Fruit fly (Drosophila melanogaster) whole organism, embryonic: ENCODE data around the gene CG5265.

ENCODE experiments used
- CG10431 ChIP-seq: fragments of 200-800 bp; sonication (Bioruptor generic); optimal IDR thresholded peaks from 3 replicates; lab custom pipeline; 2018; ENCODE audit warnings: missing biosample characterization, mild to moderate bottlenecking, missing genetic modification characterization
- CG10959 ChIP-seq: fragments of 200-800 bp; sonication (Bioruptor generic); IDR thresholded peaks from 2 replicates; pipeline ENCODE4 v1.3.6; 2022; ENCODE audit warnings: missing biosample characterization, missing genetic modification characterization
- CG11247 ChIP-seq: fragments of 200-800 bp; sonication (Bioruptor generic); IDR thresholded peaks from 2 replicates; pipeline ENCODE4 v1.3.6; 2022; ENCODE audit warnings: missing biosample characterization, missing genetic modification characterization
- CG12391 ChIP-seq: fragments of 200-800 bp; sonication (Bioruptor generic); optimal IDR thresholded peaks from 3 replicates; lab custom pipeline; 2018; ENCODE audit warnings: missing biosample characterization, mild to moderate bottlenecking, missing genetic modification characterization, moderate library complexity
- CG14014 ChIP-seq: fragments of 200-800 bp; sonication (Bioruptor generic); IDR thresholded peaks from 2 replicates; pipeline ENCODE4 v1.3.6; 2022; ENCODE audit warnings: missing biosample characterization, missing genetic modification characterization
- CG14050 ChIP-seq: fragments of 200-800 bp; sonication (Bioruptor generic); IDR thresholded peaks from 3 replicates; pipeline ENCODE4 v1.3.6; 2022; ENCODE audit warnings: missing biosample characterization, missing genetic modification characterization
- CG14860 ChIP-seq: fragments of 200-800 bp; sonication (Bioruptor generic); IDR thresholded peaks from 3 replicates; pipeline ENCODE4 v1.3.6; 2022; ENCODE audit warnings: missing biosample characterization, missing genetic modification characterization; ENCODE audit not compliant: partially characterized antibody
- CG16779 ChIP-seq: fragments of 200-800 bp; sonication (Bioruptor generic); IDR thresholded peaks from 2 replicates; pipeline ENCODE4 v1.3.6; 2022; ENCODE audit warnings: missing biosample characterization, missing genetic modification characterization
- CG16863 ChIP-seq: fragments of 200-800 bp; sonication (Bioruptor generic); optimal IDR thresholded peaks from 3 replicates; lab custom pipeline; 2016; ENCODE audit warnings: missing biosample characterization, missing genetic modification characterization
- CG2678 ChIP-seq: fragments of 200-800 bp; sonication (Bioruptor generic); optimal IDR thresholded peaks from 3 replicates; lab custom pipeline; 2019; ENCODE audit warnings: missing biosample characterization, mild to moderate bottlenecking, missing genetic modification characterization, moderate library complexity
- CG30431 ChIP-seq: fragments of 200-800 bp; sonication (Bioruptor generic); optimal IDR thresholded peaks from 2 replicates; lab custom pipeline; 2017; ENCODE audit warnings: missing biosample characterization, missing genetic modification characterization
- CG4707 ChIP-seq: fragments of 200-800 bp; sonication (Bioruptor generic); optimal IDR thresholded peaks from 2 replicates; lab custom pipeline; 2018; ENCODE audit warnings: missing biosample characterization, mild to moderate bottlenecking, missing genetic modification characterization, moderate library complexity
- CG6175 ChIP-seq: fragments of 200-800 bp; sonication (Bioruptor generic); IDR thresholded peaks from 3 replicates; pipeline ENCODE4 v1.3.6; 2022; ENCODE audit warnings: missing biosample characterization, missing genetic modification characterization
- CG6272 ChIP-seq: fragments of 200-800 bp; sonication (Bioruptor generic); IDR thresholded peaks from 2 replicates; pipeline ENCODE4 v1.3.6; 2022; ENCODE audit warnings: missing biosample characterization, missing genetic modification characterization
- CG8765 ChIP-seq: fragments of 200-800 bp; sonication (Bioruptor generic); IDR thresholded peaks from 2 replicates; pipeline ENCODE4 v1.3.6; 2022; ENCODE audit warnings: missing biosample characterization, missing genetic modification characterization
- CTCF ChIP-seq: fragments of 200-800 bp; sonication (Bioruptor generic); optimal IDR thresholded peaks from 2 replicates; lab custom pipeline; 2017; ENCODE audit warnings: missing biosample characterization, mild to moderate bottlenecking, missing genetic modification characterization, moderate library complexity
- CkIIα-i1 ChIP-seq: fragments of 200-800 bp; sonication (Bioruptor generic); IDR thresholded peaks from 2 replicates; pipeline ENCODE4 v1.3.6; 2022; ENCODE audit warnings: missing biosample characterization, missing genetic modification characterization
- Dad ChIP-seq: fragments of 200-800 bp; sonication (Bioruptor generic); optimal IDR thresholded peaks from 3 replicates; lab custom pipeline; 2016; ENCODE audit warnings: missing biosample characterization, missing genetic modification characterization
- Dfd ChIP-seq, 2 experiments: fragments of >200 bp; optimal IDR thresholded peaks; 2 replicates each; lab custom pipeline; 2017; ENCODE audit warnings: missing biosample characterization in 2 of 2, missing genetic modification characterization in 2 of 2
- Dp ChIP-seq: fragments of 200-800 bp; sonication (Bioruptor generic); optimal IDR thresholded peaks from 2 replicates; lab custom pipeline; 2018; ENCODE audit warnings: missing biosample characterization, mild to moderate bottlenecking, missing genetic modification characterization, moderate library complexity
- Ets65A ChIP-seq: fragments of 200-800 bp; sonication (Bioruptor generic); peaks from one replicate; lab custom pipeline; 2016; ENCODE audit warnings: missing biosample characterization, missing genetic modification characterization
- HHEX ChIP-seq: fragments of 200-800 bp; sonication (Bioruptor generic); optimal IDR thresholded peaks from 3 replicates; lab custom pipeline; 2017; ENCODE audit warnings: missing biosample characterization, mild to moderate bottlenecking, missing genetic modification characterization, missing genetic modification reagents
- HLH4C ChIP-seq: fragments of 200-800 bp; sonication (Bioruptor generic); IDR thresholded peaks from 3 replicates; pipeline ENCODE4 v1.3.6; 2022; ENCODE audit warnings: missing biosample characterization, missing genetic modification characterization; ENCODE audit not compliant: partially characterized antibody
- HLHmδ ChIP-seq: fragments of 200-800 bp; sonication (Bioruptor generic); optimal IDR thresholded peaks from 2 replicates; lab custom pipeline; 2018; ENCODE audit warnings: missing biosample characterization, mild to moderate bottlenecking, missing genetic modification characterization, moderate library complexity
- Hr78 ChIP-seq, 2 experiments: fragments of 200-800 bp in 1 of 2; fragments of >200 bp in 1 of 2; sonication (Bioruptor generic) in 1 of 2; optimal IDR thresholded peaks; 2 replicates each; lab custom pipeline; 2017 to 2019; ENCODE audit warnings: missing biosample characterization in 2 of 2, missing genetic modification characterization in 2 of 2, mild to moderate bottlenecking in 1 of 2, moderate library complexity in 1 of 2
- Mes4 ChIP-seq: fragments of 200-800 bp; sonication (Bioruptor generic); optimal IDR thresholded peaks from 2 replicates; lab custom pipeline; 2016; ENCODE audit warnings: missing biosample characterization, missing genetic modification characterization
- Mrtf ChIP-seq: fragments of 200-800 bp; sonication (Bioruptor generic); IDR thresholded peaks from 3 replicates; pipeline ENCODE4 v1.3.6; 2022; ENCODE audit warnings: missing biosample characterization, missing genetic modification characterization
- Myb ChIP-seq: fragments of 200-800 bp; sonication (Bioruptor generic); optimal IDR thresholded peaks from 2 replicates; lab custom pipeline; 2016; ENCODE audit warnings: missing biosample characterization, missing genetic modification characterization
- NFAT ChIP-seq: fragments of 200-800 bp; sonication (Bioruptor generic); IDR thresholded peaks from 2 replicates; pipeline ENCODE4 v1.3.6; 2022; ENCODE audit warnings: missing biosample characterization, missing genetic modification characterization
- Rx ChIP-seq: fragments of 200-800 bp; sonication (Bioruptor generic); IDR thresholded peaks from 2 replicates; pipeline ENCODE4 v1.3.6; 2022; ENCODE audit warnings: missing biosample characterization, missing genetic modification characterization
- Sox102F ChIP-seq: fragments of 200-800 bp; sonication (Bioruptor generic); optimal IDR thresholded peaks from 2 replicates; lab custom pipeline; 2018; ENCODE audit warnings: missing biosample characterization, mild to moderate bottlenecking, missing genetic modification characterization, moderate library complexity
- Taf1 ChIP-seq: fragments of 200-800 bp; sonication (Bioruptor generic); IDR thresholded peaks from 2 replicates; pipeline ENCODE4 v1.3.6; 2022; ENCODE audit warnings: missing biosample characterization, missing genetic modification characterization
- Vsx1 ChIP-seq: fragments of 200-800 bp; sonication (Bioruptor generic); optimal IDR thresholded peaks from 2 replicates; lab custom pipeline; 2017; ENCODE audit warnings: missing biosample characterization, mild to moderate bottlenecking, missing genetic modification characterization, missing genetic modification reagents
- abd-A ChIP-seq: fragments of 200-800 bp; sonication (Bioruptor generic); optimal IDR thresholded peaks from 3 replicates; lab custom pipeline; 2019; ENCODE audit warnings: missing biosample characterization, mild to moderate bottlenecking, missing genetic modification characterization, moderate library complexity
- br ChIP-seq: fragments of >200 bp; optimal IDR thresholded peaks from 2 replicates; lab custom pipeline; 2017
- chinmo ChIP-seq: fragments of 200-800 bp; sonication (Bioruptor generic); IDR thresholded peaks from 4 replicates; pipeline ENCODE4 v1.3.6; 2022; ENCODE audit warnings: missing biosample characterization, missing genetic modification characterization; ENCODE audit not compliant: partially characterized antibody
- dmrt99B ChIP-seq: fragments of 200-800 bp; sonication (Bioruptor generic); optimal IDR thresholded peaks from 2 replicates; lab custom pipeline; 2018; ENCODE audit warnings: missing biosample characterization, mild to moderate bottlenecking, missing genetic modification characterization, moderate library complexity
- en ChIP-seq: fragments of 200-800 bp; sonication (Bioruptor generic); optimal IDR thresholded peaks from 2 replicates; lab custom pipeline; 2016; ENCODE audit warnings: missing biosample characterization, missing genetic modification characterization
- ewg ChIP-seq: fragments of 200-800 bp; sonication (Bioruptor generic); optimal IDR thresholded peaks from 3 replicates; lab custom pipeline; 2017; ENCODE audit warnings: mild to moderate bottlenecking, missing biosample characterization, missing genetic modification reagents, missing genetic modification characterization
- gsb-n ChIP-seq: fragments of 200-800 bp; sonication (Bioruptor generic); optimal IDR thresholded peaks from 3 replicates; lab custom pipeline; 2018; ENCODE audit warnings: missing biosample characterization, mild to moderate bottlenecking, missing genetic modification characterization
- ind ChIP-seq: fragments of 200-800 bp; sonication (Bioruptor generic); optimal IDR thresholded peaks from 3 replicates; lab custom pipeline; 2016; ENCODE audit warnings: missing biosample characterization, missing genetic modification characterization
- kah ChIP-seq: fragments of 200-800 bp; sonication (Bioruptor generic); optimal IDR thresholded peaks from 2 replicates; lab custom pipeline; 2018; ENCODE audit warnings: missing biosample characterization, mild to moderate bottlenecking, missing genetic modification characterization
- kay ChIP-seq: fragments of 200-800 bp; sonication (Bioruptor generic); optimal IDR thresholded peaks from 2 replicates; lab custom pipeline; 2016; ENCODE audit warnings: missing biosample characterization, missing genetic modification characterization
- mirr ChIP-seq: fragments of 200-800 bp; sonication (Bioruptor generic); optimal IDR thresholded peaks from 3 replicates; lab custom pipeline; 2018; ENCODE audit warnings: missing biosample characterization, mild to moderate bottlenecking, missing genetic modification characterization
- pb ChIP-seq: fragments of 200-800 bp; sonication (Bioruptor generic); optimal IDR thresholded peaks from 3 replicates; lab custom pipeline; 2016; ENCODE audit warnings: missing biosample characterization, missing genetic modification characterization
- pum ChIP-seq: fragments of 200-800 bp; sonication (Bioruptor generic); optimal IDR thresholded peaks from 2 replicates; lab custom pipeline; 2016; ENCODE audit warnings: missing biosample characterization, missing genetic modification characterization
- ranshi ChIP-seq: fragments of 200-800 bp; sonication (Bioruptor generic); IDR thresholded peaks from 2 replicates; pipeline ENCODE4 v1.3.6; 2022; ENCODE audit warnings: missing biosample characterization, missing genetic modification characterization
- sqz ChIP-seq: fragments of 200-800 bp; sonication (Bioruptor generic); optimal IDR thresholded peaks from 3 replicates; lab custom pipeline; 2018; ENCODE audit warnings: missing biosample characterization, mild to moderate bottlenecking, missing genetic modification characterization
- trem ChIP-seq: fragments of 200-800 bp; optimal IDR thresholded peaks from 3 replicates; lab custom pipeline; 2019; ENCODE audit warnings: missing biosample characterization, mild to moderate bottlenecking, missing genetic modification characterization, moderate library complexity
- trh ChIP-seq: fragments of 200-800 bp; sonication (Bioruptor generic); optimal IDR thresholded peaks from 2 replicates; lab custom pipeline; 2016; ENCODE audit warnings: missing biosample characterization, missing genetic modification characterization
- usp ChIP-seq: fragments of >200 bp; optimal IDR thresholded peaks from 2 replicates; lab custom pipeline; 2017; ENCODE audit warnings: missing biosample characterization, missing genetic modification characterization
- z ChIP-seq: fragments of 200-800 bp; sonication (Bioruptor generic); IDR thresholded peaks from 3 replicates; pipeline ENCODE4 v1.3.6; 2022; ENCODE audit warnings: missing biosample characterization, missing genetic modification characterization

Gene CG5265

DNA sequence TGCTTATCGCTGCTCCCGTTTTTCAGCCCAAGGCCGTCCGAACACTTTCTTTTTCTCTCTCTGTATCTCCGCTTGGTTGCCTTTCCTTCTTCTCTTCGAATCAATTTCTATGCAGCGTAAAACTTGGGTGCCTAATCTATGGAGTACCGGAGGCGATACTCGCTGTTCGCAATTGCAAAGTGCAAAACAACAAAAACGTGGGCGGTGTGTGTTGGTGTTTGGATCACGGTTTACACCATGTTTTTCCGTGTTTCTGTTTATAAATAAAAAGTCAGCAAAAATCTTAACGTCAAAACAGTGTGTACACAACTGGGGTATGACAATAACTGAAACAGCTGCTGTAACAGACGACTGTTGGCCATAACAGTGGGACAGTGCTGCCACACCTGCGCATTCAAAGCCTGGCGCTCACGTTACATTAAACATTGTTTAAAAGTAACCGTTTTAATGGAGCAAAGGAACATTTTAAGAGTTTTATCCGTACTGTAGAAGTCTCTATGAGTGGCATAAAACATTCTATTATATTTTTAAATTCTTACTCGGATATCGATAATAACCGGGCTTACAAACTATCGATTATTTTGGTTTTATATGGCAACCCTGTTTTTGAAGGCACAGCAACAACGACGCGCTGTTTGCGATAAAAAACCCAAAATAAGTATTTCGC lies 10.4 kb downstream of the CG5265 start, which contains the start of the genes m-cup and Det (continued):
- TF ChIP-seq Sox102F (GFP tag; lab: Kevin White, UChicago): no peak
- no peak for TF ChIP-seq Dad (GFP tag; lab: Kevin White, UChicago)
- TF ChIP-seq pum (GFP tag; lab: Kevin White, UChicago): peak; percentile 6
- no peak for TF ChIP-seq Mrtf (GFP tag; lab: Robert Waterston, UW)
- TF ChIP-seq gsb-n: no peak
- no peak for TF ChIP-seq CG8765 (GFP tag; lab: Robert Waterston, UW)
- TF ChIP-seq abd-A (tag; lab: Kevin White, UChicago): no peak
- TF ChIP-seq CG16863 (GFP tag; lab: Kevin White, UChicago): no peak
- peak; percentile 6 for TF ChIP-seq Ets65A (GFP tag; lab: Kevin White, UChicago)
- TF ChIP-seq kah (GFP tag; lab: Kevin White, UChicago): no peak
- TF ChIP-seq Dp: peak; percentile 82
- TF ChIP-seq HLHmδ (GFP tag; lab: Kevin White, UChicago): no peak
- no peak for TF ChIP-seq CG6175 (GFP tag; lab: Robert Waterston, UW)
- TF ChIP-seq Myb: peak; percentile 42
- TF ChIP-seq NFAT: no peak
- no peak for TF ChIP-seq CG10431
- TF ChIP-seq CG16779 (GFP tag; lab: Robert Waterston, UW): no peak
- TF ChIP-seq HLH4C (GFP tag; lab: Robert Waterston, UW): peak; percentile 60; the same call in 1 of the 3 replicates
- TF ChIP-seq CG10959 (GFP tag; lab: Robert Waterston, UW): no peak
- TF ChIP-seq kay (GFP tag; lab: Kevin White, UChicago): no peak
- TF ChIP-seq Rx: no peak
- no peak for TF ChIP-seq CG4707 (GFP tag; lab: Kevin White, UChicago)
- no peak for TF ChIP-seq Taf1 (GFP tag; lab: Robert Waterston, UW)
- TF ChIP-seq ewg: peak; percentile 54
- peak; percentile 49; the same call in 1 of the 3 replicates for TF ChIP-seq CG14860
- TF ChIP-seq Hr78 (GFP tag; optimal IDR thresholded peaks at IDR 0.05; lab: Kevin White, UChicago): no peak
- TF ChIP-seq trem (tag; lab: Kevin White, UChicago): peak; percentile 71
- TF ChIP-seq Dfd (GFP tag; optimal IDR thresholded peaks at IDR 0.05; lab: Kevin White, UChicago): no peak
- TF ChIP-seq br: no peak
- no peak for TF ChIP-seq CG6272 (GFP tag; lab: Robert Waterston, UW)
- TF ChIP-seq z: no peak
- no peak for TF ChIP-seq dmrt99B (tag; lab: Kevin White, UChicago)
- no peak for TF ChIP-seq CG30431
- TF ChIP-seq ranshi: no peak
- no peak for TF ChIP-seq CG14050
- TF ChIP-seq Mes4 (GFP tag; lab: Kevin White, UChicago): no peak
- no peak for TF ChIP-seq mirr
- TF ChIP-seq sqz: no peak
- TF ChIP-seq Vsx1 (GFP tag; lab: Kevin White, UChicago): no peak
- no peak for TF ChIP-seq ind
- TF ChIP-seq CG12391 (tag; lab: Kevin White, UChicago): peak; percentile 27
- no peak for TF ChIP-seq CG2678
- no peak for TF ChIP-seq usp (GFP tag; lab: Kevin White, UChicago)
- TF ChIP-seq chinmo (GFP tag; lab: Robert Waterston, UW): no peak
- TF ChIP-seq CkIIα-i1 (GFP tag; lab: Robert Waterston, UW): no peak
- TF ChIP-seq CG11247 (GFP tag; lab: Robert Waterston, UW): no peak
- TF ChIP-seq CG14014 (GFP tag; lab: Robert Waterston, UW): no peak
- TF ChIP-seq HHEX (GFP tag; lab: Kevin White, UChicago): no peak
- no peak for TF ChIP-seq pb
- TF ChIP-seq CTCF (GFP tag; lab: Kevin White, UChicago): peak; percentile 30
- no peak for TF ChIP-seq en (GFP tag; lab: Kevin White, UChicago)
- TF ChIP-seq trh (GFP tag; lab: Kevin White, UChicago): no peak
